Worm (Caenorhabditis elegans) whole organism, L4 larva: ENCODE data around the gene mec-18.

Experiments
- nhr-10 ChIP-seq: fragments of 150-350 bp; optimal IDR thresholded peaks from 2 replicates; lab custom pipeline; 2014; ENCODE audit warnings: missing biosample characterization, missing genetic modification characterization
- skn-1 ChIP-seq: fragments of 150-350 bp; optimal IDR thresholded peaks from 2 replicates; lab custom pipeline; 2014; ENCODE audit warnings: missing biosample characterization, missing genetic modification characterization

ce11 chrX:4306861-4307260 lies 32.8 kb upstream of the mec-18 start, which contains the start of gene pqn-15:
- TF ChIP-seq skn-1 (tag; lab: Kevin White, UChicago) (no peak), nhr-10 (no peak)
